Worm (Caenorhabditis elegans): Measurements from ENCODE around the gene Y37E11AL.9.

DNA sequence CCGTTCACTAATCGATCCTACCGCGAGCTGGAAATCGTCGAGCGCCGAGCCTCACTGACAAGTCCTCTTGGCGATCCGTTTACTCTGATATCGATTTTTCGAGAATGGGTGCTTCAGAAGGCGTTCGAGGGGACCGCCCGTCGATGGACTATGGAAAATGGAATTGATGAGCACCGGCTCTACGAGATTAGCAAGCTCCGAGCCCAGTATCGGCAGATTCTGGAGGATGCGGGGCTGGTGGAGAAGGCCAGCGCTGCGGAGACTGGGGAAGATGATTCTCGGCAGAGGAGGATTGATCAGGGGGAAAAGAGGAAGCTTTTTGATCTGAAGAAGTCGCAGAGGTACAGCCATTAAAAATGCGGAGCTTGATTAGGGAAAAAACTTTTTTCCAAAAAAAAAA, 31.0 kb upstream of the Y37E11AL.9 start:
- TF ChIP-seq sem-4 (tag; optimal IDR thresholded peaks at IDR 0.05) = no peak
- TF ChIP-seq snpc-4 (tag; optimal IDR thresholded peaks at IDR 0.05) = no peak
- no peak for TF ChIP-seq lin-39 (tag; optimal IDR thresholded peaks at IDR 0.05)
- TF ChIP-seq alr-1 (tag; optimal IDR thresholded peaks at IDR 0.05) = no peak
- no peak for TF ChIP-seq ztf-4 (tag; optimal IDR thresholded peaks at IDR 0.05)
